Fruit fly (Drosophila melanogaster) whole organism, prepupa: ENCODE results near the gene Crz.

ENCODE experiments used
- Blimp-1 ChIP-seq: fragments of 200-800 bp; sonication (Bioruptor generic); optimal IDR thresholded peaks from 3 replicates; lab custom pipeline; 2017; ENCODE audit warnings: missing biosample characterization, missing genetic modification characterization, mild to moderate bottlenecking, moderate library complexity, missing genetic modification reagents
- CG10631 ChIP-seq: fragments of 200-800 bp; sonication (Bioruptor generic); optimal IDR thresholded peaks from 2 replicates; lab custom pipeline; 2016; ENCODE audit warnings: missing biosample characterization, missing genetic modification characterization
- CG10669 ChIP-seq: fragments of 200-800 bp; sonication (Bioruptor generic); optimal IDR thresholded peaks from 3 replicates; lab custom pipeline; 2018; ENCODE audit warnings: missing biosample characterization, mild to moderate bottlenecking, missing genetic modification characterization, moderate library complexity
- CG11294 ChIP-seq: fragments of 200-800 bp; sonication (Bioruptor generic); IDR thresholded peaks from 2 replicates; pipeline ENCODE4 v1.3.6; 2022; ENCODE audit warnings: missing biosample characterization, missing genetic modification characterization
- CG11762 ChIP-seq: fragments of 200-800 bp; sonication (Bioruptor generic); optimal IDR thresholded peaks from 3 replicates; lab custom pipeline; 2016; ENCODE audit warnings: missing biosample characterization, missing genetic modification characterization; ENCODE audit not compliant: insufficient read depth
- CG11902 ChIP-seq: fragments of 200-800 bp; sonication (Bioruptor generic); optimal IDR thresholded peaks from 3 replicates; lab custom pipeline; 2016; ENCODE audit warnings: missing biosample characterization, missing genetic modification characterization
- CG15336 ChIP-seq: fragments of 200-800 bp; sonication (Bioruptor generic); IDR thresholded peaks from 2 replicates; pipeline ENCODE4 v1.3.6; 2022; ENCODE audit warnings: missing biosample characterization, missing genetic modification characterization
- CG1621 ChIP-seq: fragments of 200-800 bp; sonication (Bioruptor generic); optimal IDR thresholded peaks from 3 replicates; lab custom pipeline; 2018; ENCODE audit warnings: missing biosample characterization, mild to moderate bottlenecking, missing genetic modification characterization
- CG16779 ChIP-seq: fragments of 200-800 bp; sonication (Bioruptor generic); optimal IDR thresholded peaks from 3 replicates; lab custom pipeline; 2017; ENCODE audit warnings: missing biosample characterization, mild to moderate bottlenecking, missing genetic modification characterization
- CG31627 ChIP-seq: fragments of 200-800 bp; sonication (Bioruptor generic); optimal IDR thresholded peaks from 3 replicates; lab custom pipeline; 2016; ENCODE audit warnings: missing biosample characterization, missing genetic modification characterization
- CG34406 ChIP-seq: fragments of 200-800 bp; sonication (Bioruptor generic); optimal IDR thresholded peaks from 3 replicates; lab custom pipeline; 2016; ENCODE audit warnings: missing biosample characterization, missing genetic modification characterization
- CG3919 ChIP-seq: fragments of 200-800 bp; sonication (Bioruptor generic); optimal IDR thresholded peaks from 3 replicates; lab custom pipeline; 2016; ENCODE audit warnings: missing biosample characterization, missing genetic modification characterization
- CG4318 ChIP-seq: fragments of 200-800 bp; sonication (Bioruptor generic); optimal IDR thresholded peaks from 3 replicates; lab custom pipeline; 2017; ENCODE audit warnings: missing biosample characterization, mild to moderate bottlenecking, missing genetic modification characterization
- CG6163 ChIP-seq: fragments of 200-800 bp; sonication (Bioruptor generic); IDR thresholded peaks from 3 replicates; pipeline ENCODE4 v1.3.6; 2022; ENCODE audit warnings: missing biosample characterization, missing genetic modification characterization
- CG6792 ChIP-seq: fragments of 200-800 bp; sonication (Bioruptor generic); optimal IDR thresholded peaks from 3 replicates; lab custom pipeline; 2016; ENCODE audit warnings: missing biosample characterization, missing genetic modification characterization
- CG6808 ChIP-seq: fragments of 200-800 bp; sonication (Bioruptor generic); optimal IDR thresholded peaks from 3 replicates; lab custom pipeline; 2017; ENCODE audit warnings: missing biosample characterization, missing genetic modification characterization, mild to moderate bottlenecking, moderate library complexity, missing genetic modification reagents
- CG6854 ChIP-seq: fragments of 200-800 bp; sonication (Bioruptor generic); optimal IDR thresholded peaks from 2 replicates; lab custom pipeline; 2017; ENCODE audit warnings: missing biosample characterization, mild to moderate bottlenecking, missing genetic modification characterization
- CG7368 ChIP-seq: fragments of 200-800 bp; sonication (Bioruptor generic); optimal IDR thresholded peaks from 3 replicates; lab custom pipeline; 2016; ENCODE audit warnings: missing biosample characterization, missing genetic modification characterization
- CG8119 ChIP-seq: fragments of 200-800 bp; sonication (Bioruptor generic); IDR thresholded peaks from 3 replicates; pipeline ENCODE4 v1.3.6; 2022; ENCODE audit warnings: missing biosample characterization, missing genetic modification characterization
- CG8319 ChIP-seq: fragments of 200-800 bp; sonication (Bioruptor generic); optimal IDR thresholded peaks from 3 replicates; lab custom pipeline; 2016; ENCODE audit warnings: missing biosample characterization, missing genetic modification characterization
- CG8632 ChIP-seq: fragments of 200-800 bp; sonication (Bioruptor generic); optimal IDR thresholded peaks from 3 replicates; lab custom pipeline; 2016; ENCODE audit warnings: missing biosample characterization, missing genetic modification characterization
- CG9139 ChIP-seq: fragments of 200-800 bp; sonication (Bioruptor generic); optimal IDR thresholded peaks from 3 replicates; lab custom pipeline; 2017; ENCODE audit warnings: missing biosample characterization, mild to moderate bottlenecking, missing genetic modification characterization
- Eip75B ChIP-seq: fragments of 200-800 bp; sonication (Bioruptor generic); optimal IDR thresholded peaks from 3 replicates; lab custom pipeline; 2016; ENCODE audit warnings: missing biosample characterization, missing genetic modification characterization
- Eip78C ChIP-seq: fragments of 200-800 bp; sonication (Bioruptor generic); peaks from one replicate; lab custom pipeline; 2016; ENCODE audit warnings: missing biosample characterization, missing genetic modification characterization
- Eip93F ChIP-seq: fragments of 200-800 bp; sonication (Bioruptor generic); optimal IDR thresholded peaks from 2 replicates; lab custom pipeline; 2016; ENCODE audit warnings: missing biosample characterization, mild to moderate bottlenecking, missing genetic modification characterization
- Ets21C ChIP-seq: fragments of 200-800 bp; sonication (Bioruptor generic); optimal IDR thresholded peaks from 3 replicates; lab custom pipeline; 2016; ENCODE audit warnings: missing biosample characterization, missing genetic modification characterization
- Ets96B ChIP-seq: fragments of 200-800 bp; optimal IDR thresholded peaks from 2 replicates; lab custom pipeline; 2019; ENCODE audit warnings: missing biosample characterization, mild to moderate bottlenecking, missing genetic modification characterization, moderate library complexity
- Hr38 ChIP-seq: sonication (Bioruptor generic); optimal IDR thresholded peaks from 2 replicates; lab custom pipeline; 2016; ENCODE audit warnings: missing biosample characterization, missing genetic modification characterization
- Hr39 ChIP-seq: fragments of 200-800 bp; sonication (Bioruptor generic); optimal IDR thresholded peaks from 2 replicates; lab custom pipeline; 2016; ENCODE audit warnings: missing biosample characterization, missing genetic modification characterization
- Hr4 ChIP-seq: fragments of 200-800 bp; sonication (Bioruptor generic); optimal IDR thresholded peaks from 3 replicates; lab custom pipeline; 2016; ENCODE audit warnings: missing biosample characterization, missing genetic modification characterization
- Lpt ChIP-seq: fragments of 200-800 bp; sonication (Bioruptor generic); optimal IDR thresholded peaks from 3 replicates; lab custom pipeline; 2016; ENCODE audit warnings: missing biosample characterization, missing genetic modification characterization
- Met ChIP-seq: fragments of 200-800 bp; sonication (Bioruptor generic); optimal IDR thresholded peaks from 3 replicates; lab custom pipeline; 2016; ENCODE audit warnings: missing biosample characterization, missing genetic modification characterization
- OdsH ChIP-seq: fragments of 200-800 bp; sonication (Bioruptor generic); optimal IDR thresholded peaks from 3 replicates; lab custom pipeline; 2016; ENCODE audit warnings: missing biosample characterization, missing genetic modification characterization
- Smox ChIP-seq: fragments of 200-800 bp; sonication (Bioruptor generic); optimal IDR thresholded peaks from 3 replicates; lab custom pipeline; 2016; ENCODE audit warnings: missing biosample characterization, missing genetic modification characterization
- Sox102F ChIP-seq: fragments of 200-800 bp; sonication (Bioruptor generic); optimal IDR thresholded peaks from 2 replicates; lab custom pipeline; 2016; ENCODE audit warnings: missing biosample characterization, mild to moderate bottlenecking, missing genetic modification characterization
- Sox14 ChIP-seq: fragments of 200-800 bp; sonication (Bioruptor generic); optimal IDR thresholded peaks from 3 replicates; lab custom pipeline; 2016; ENCODE audit warnings: missing biosample characterization, missing genetic modification characterization
- achi ChIP-seq: fragments of 200-800 bp; sonication (Bioruptor generic); optimal IDR thresholded peaks from 3 replicates; lab custom pipeline; 2016; ENCODE audit warnings: missing biosample characterization, missing genetic modification characterization
- acj6 ChIP-seq: fragments of 200-800 bp; sonication (Bioruptor generic); optimal IDR thresholded peaks from 3 replicates; lab custom pipeline; 2016; ENCODE audit warnings: missing biosample characterization, missing genetic modification characterization
- cyc ChIP-seq: fragments of 200-800 bp; sonication (Bioruptor generic); optimal IDR thresholded peaks from 3 replicates; lab custom pipeline; 2016; ENCODE audit warnings: missing biosample characterization, missing genetic modification characterization
- dac ChIP-seq: fragments of 200-800 bp; sonication (Bioruptor generic); optimal IDR thresholded peaks from 2 replicates; lab custom pipeline; 2017; ENCODE audit warnings: missing biosample characterization, mild to moderate bottlenecking, missing genetic modification characterization
- dsx ChIP-seq: fragments of 200-800 bp; optimal IDR thresholded peaks from 3 replicates; lab custom pipeline; 2019; ENCODE audit warnings: missing biosample characterization, mild to moderate bottlenecking, missing genetic modification characterization, moderate library complexity; ENCODE audit not compliant: poor library complexity, severe bottlenecking
- eg ChIP-seq: fragments of 200-800 bp; sonication (Bioruptor generic); IDR thresholded peaks from 3 replicates; pipeline ENCODE4 v1.3.6; 2022; ENCODE audit warnings: missing biosample characterization, missing genetic modification characterization
- esn ChIP-seq: fragments of 200-800 bp; sonication (Bioruptor generic); optimal IDR thresholded peaks from 2 replicates; lab custom pipeline; 2016; ENCODE audit warnings: missing biosample characterization, mild to moderate bottlenecking, missing genetic modification characterization, moderate library complexity
- fd59A ChIP-seq: fragments of 200-800 bp; sonication (Bioruptor generic); optimal IDR thresholded peaks from 2 replicates; lab custom pipeline; 2017; ENCODE audit warnings: missing biosample characterization, mild to moderate bottlenecking, missing genetic modification characterization, missing genetic modification reagents
- fkh ChIP-seq: fragments of 200-800 bp; sonication (Bioruptor generic); optimal IDR thresholded peaks from 3 replicates; lab custom pipeline; 2017; ENCODE audit warnings: missing biosample characterization, mild to moderate bottlenecking, missing genetic modification characterization, moderate library complexity
- lz ChIP-seq: fragments of 200-800 bp; sonication (Bioruptor generic); optimal IDR thresholded peaks from 3 replicates; lab custom pipeline; 2016; ENCODE audit warnings: missing biosample characterization, missing genetic modification characterization
- salr ChIP-seq, 2 experiments: fragments of 200-800 bp; sonication (Bioruptor generic); optimal IDR thresholded peaks; 3 replicates each; lab custom pipeline; 2016 to 2018; ENCODE audit warnings: missing biosample characterization in 2 of 2, missing genetic modification characterization in 2 of 2, mild to moderate bottlenecking in 1 of 2
- spab ChIP-seq: fragments of 200-800 bp; sonication (Bioruptor generic); optimal IDR thresholded peaks from 2 replicates; lab custom pipeline; 2017; ENCODE audit warnings: missing biosample characterization, mild to moderate bottlenecking, missing genetic modification characterization, missing genetic modification reagents
- ss ChIP-seq, 2 experiments: fragments of 200-800 bp; sonication (Bioruptor generic); optimal IDR thresholded peaks; 2 replicates in 1 of 2; 3 replicates in 1 of 2; lab custom pipeline; 2017 to 2018; ENCODE audit warnings: mild to moderate bottlenecking in 2 of 2, missing biosample characterization in 2 of 2, missing genetic modification characterization in 2 of 2, moderate library complexity in 1 of 2
- svp ChIP-seq: fragments of 200-800 bp; sonication (Bioruptor generic); peaks from one replicate; lab custom pipeline; 2016; ENCODE audit warnings: missing biosample characterization, missing genetic modification characterization
- topi ChIP-seq: fragments of 200-800 bp; sonication (Bioruptor generic); optimal IDR thresholded peaks from 3 replicates; lab custom pipeline; 2016; ENCODE audit warnings: missing biosample characterization, missing genetic modification characterization
- vri ChIP-seq: fragments of 200-800 bp; sonication (Bioruptor generic); optimal IDR thresholded peaks from 3 replicates; lab custom pipeline; 2016; ENCODE audit warnings: missing biosample characterization, mild to moderate bottlenecking, missing genetic modification characterization

Gene Crz

dm6 chr3R:14283042-14283626 is 31.5 kb upstream of the Crz start:
- no peak for TF ChIP-seq CG9139 (GFP tag; lab: Kevin White, UChicago)
- TF ChIP-seq CG11294 (GFP tag; lab: Robert Waterston, UW): no peak
- TF ChIP-seq Hr38 (GFP tag; lab: Kevin White, UChicago): no peak
- TF ChIP-seq Eip93F: no peak
- no peak for TF ChIP-seq spab (GFP tag; lab: Kevin White, UChicago)
- TF ChIP-seq CG6163: no peak
- TF ChIP-seq CG3919 (GFP tag; lab: Kevin White, UChicago): peak; percentile 53
- peak; percentile 71 for TF ChIP-seq CG10631 (GFP tag; lab: Kevin White, UChicago)
- peak; percentile 91 for TF ChIP-seq Hr39 (GFP tag; lab: Kevin White, UChicago)
- peak in 1 of 2 experiments; percentile 58 for TF ChIP-seq ss (GFP tag; optimal IDR thresholded peaks at IDR 0.05; lab: Kevin White, UChicago)
- TF ChIP-seq vri: peak; percentile 58
- no peak for TF ChIP-seq Blimp-1 (GFP tag; lab: Kevin White, UChicago)
- TF ChIP-seq CG31627 (GFP tag; lab: Kevin White, UChicago): peak; percentile 88
- peak; percentile 74 for TF ChIP-seq Ets21C (GFP tag; lab: Kevin White, UChicago)
- no peak for TF ChIP-seq fkh (GFP tag; lab: Kevin White, UChicago)
- peak; percentile 41 for TF ChIP-seq fd59A (GFP tag; lab: Kevin White, UChicago)
- peak; percentile 37 for TF ChIP-seq CG11902
- no peak for TF ChIP-seq CG6854
- TF ChIP-seq topi (GFP tag; lab: Kevin White, UChicago): peak; percentile 84
- TF ChIP-seq eg (GFP tag; lab: Robert Waterston, UW): no peak
- TF ChIP-seq Eip75B (GFP tag; lab: Kevin White, UChicago): peak; percentile 57
- peak; percentile 39 for TF ChIP-seq CG7368
- peak; percentile 87 for TF ChIP-seq Smox (GFP tag; lab: Kevin White, UChicago)
- TF ChIP-seq Eip78C: peak; percentile 97
- TF ChIP-seq CG8632: peak; percentile 77
- TF ChIP-seq CG4318 (GFP tag; lab: Kevin White, UChicago): peak; percentile 88
- peak; percentile 83 for TF ChIP-seq lz (GFP tag; lab: Kevin White, UChicago)
- TF ChIP-seq salr (GFP tag; optimal IDR thresholded peaks at IDR 0.05; lab: Kevin White, UChicago): peak; percentile 33 to 75
- TF ChIP-seq CG15336: no peak
- peak; percentile 84 for TF ChIP-seq svp
- TF ChIP-seq OdsH (GFP tag; lab: Kevin White, UChicago): peak; percentile 86
- peak; percentile 67 for TF ChIP-seq CG11762
- peak; percentile 86 for TF ChIP-seq Sox14 (GFP tag; lab: Kevin White, UChicago)
- TF ChIP-seq CG1621: no peak
- TF ChIP-seq dsx: no peak
- peak; percentile 38 for TF ChIP-seq CG10669 (GFP tag; lab: Kevin White, UChicago)
- TF ChIP-seq cyc (GFP tag; lab: Kevin White, UChicago): peak; percentile 73
- TF ChIP-seq CG8119: no peak
- peak; percentile 84 for TF ChIP-seq Sox102F (GFP tag; lab: Kevin White, UChicago)
- peak; percentile 87 for TF ChIP-seq esn (GFP tag; lab: Kevin White, UChicago)
- TF ChIP-seq Hr4 (GFP tag; lab: Kevin White, UChicago): peak; percentile 90
- peak; percentile 66 for TF ChIP-seq dac (GFP tag; lab: Kevin White, UChicago)
- peak; percentile 74 for TF ChIP-seq achi
- no peak for TF ChIP-seq Lpt (GFP tag; lab: Kevin White, UChicago)
- peak; percentile 45 for TF ChIP-seq CG8319 (GFP tag; lab: Kevin White, UChicago)
- peak; percentile 77 for TF ChIP-seq CG34406 (GFP tag; lab: Kevin White, UChicago)
- TF ChIP-seq Met (GFP tag; lab: Kevin White, UChicago): peak; percentile 84
- peak; percentile 81 for TF ChIP-seq acj6 (GFP tag; lab: Kevin White, UChicago)
- no peak for TF ChIP-seq CG6808
- TF ChIP-seq CG6792 (GFP tag; lab: Kevin White, UChicago): peak; percentile 54
- no peak for TF ChIP-seq CG16779 (tag; lab: Kevin White, UChicago)
- peak; percentile 35 for TF ChIP-seq Ets96B (tag; lab: Kevin White, UChicago)
